Worm (Caenorhabditis elegans) whole organism, L1 larva: ENCODE results near the gene F41G3.6.

Experiments
- aly-2 ChIP-seq: fragments of 150-350 bp; optimal IDR thresholded peaks from 2 replicates; lab custom pipeline; 2014; ENCODE audit warnings: missing biosample characterization, missing genetic modification characterization
- ama-1 ChIP-seq: fragments of 150-350 bp; optimal IDR thresholded peaks from 2 replicates; lab custom pipeline; 2014
- ceh-82 ChIP-seq, 3 experiments: fragments of 150-350 bp in 1 of 3; sonication (generic microtip) in 2 of 3; optimal IDR thresholded peaks; 2 replicates each; lab custom pipeline; 2014 to 2017; ENCODE audit warnings: missing biosample characterization in 3 of 3, missing genetic modification characterization in 3 of 3
- elt-3 ChIP-seq, 6 experiments: fragments of 150-350 bp in 1 of 6; sonication (generic microtip); optimal IDR thresholded peaks; 2 replicates each; lab custom pipeline; 2017 to 2018; ENCODE audit warnings: missing biosample characterization in 6 of 6, missing genetic modification characterization in 6 of 6, inconsistent platforms in 1 of 6
- hlh-4 ChIP-seq: sonication (generic microtip); optimal IDR thresholded peaks from 2 replicates; lab custom pipeline; 2016; ENCODE audit warnings: mild to moderate bottlenecking, missing genetic modification characterization, missing compliant biosample characterization
- lin-13 ChIP-seq: fragments of 150-350 bp; optimal IDR thresholded peaks from 2 replicates; lab custom pipeline; 2014; ENCODE audit warnings: missing biosample characterization, missing genetic modification reagents, missing genetic modification characterization
- nhr-12 ChIP-seq: sonication (generic microtip); optimal IDR thresholded peaks from 2 replicates; lab custom pipeline; 2017; ENCODE audit warnings: missing biosample characterization, missing genetic modification characterization
- nhr-237 ChIP-seq: fragments of 150-350 bp; optimal IDR thresholded peaks from 2 replicates; lab custom pipeline; 2014; ENCODE audit warnings: missing biosample characterization, missing genetic modification characterization
- nhr-28 ChIP-seq: fragments of 150-350 bp; optimal IDR thresholded peaks from 2 replicates; lab custom pipeline; 2014; ENCODE audit warnings: missing biosample characterization, missing genetic modification characterization
- swsn-7 ChIP-seq: sonication (generic microtip); optimal IDR thresholded peaks from 2 replicates; lab custom pipeline; 2016; ENCODE audit warnings: missing genetic modification characterization, missing compliant biosample characterization
- tbx-2 ChIP-seq: sonication (generic microtip); optimal IDR thresholded peaks from 2 replicates; lab custom pipeline; 2016; ENCODE audit warnings: missing genetic modification characterization, missing compliant biosample characterization

ce11 chrII:6788672-6789298 is 46.1 kb downstream of the F41G3.6 start, which contains the start of gene T13C2.3:
- TF ChIP-seq nhr-12 (tag; lab: Kevin White, UChicago) = no peak
- no peak for TF ChIP-seq ceh-82 (tag; optimal IDR thresholded peaks at IDR 0.05; lab: Kevin White, UChicago)
- no peak for TF ChIP-seq swsn-7 (tag; lab: Kevin White, UChicago)
- TF ChIP-seq aly-2 (tag; lab: Kevin White, UChicago) = no peak
- TF ChIP-seq nhr-237 (tag; lab: Kevin White, UChicago) = no peak
- TF ChIP-seq nhr-28 (tag; lab: Kevin White, UChicago) = no peak
- TF ChIP-seq hlh-4 (tag; lab: Kevin White, UChicago) = no peak
- no peak for TF ChIP-seq tbx-2 (tag; lab: Kevin White, UChicago)
- TF ChIP-seq ama-1 = no peak
- TF ChIP-seq lin-13 = no peak
- no peak for TF ChIP-seq elt-3 (tag; optimal IDR thresholded peaks at IDR 0.05; lab: Kevin White, UChicago)
